Worm (Caenorhabditis elegans) whole organism, late embryonic: ENCODE measurements around the gene ZK675.4.
A peak's percentile ranks its signal among the peaks of the same experiment; 100 is the strongest.

Source experiments
- C08G9.2 ChIP-seq: sonication (generic microtip); optimal IDR thresholded peaks from 2 replicates; lab custom pipeline; 2016; ENCODE audit warnings: mild to moderate bottlenecking, missing genetic modification characterization, moderate library complexity, missing compliant biosample characterization
- C38D4.7 ChIP-seq: fragments of 200-800 bp; sonication (Bioruptor generic); optimal IDR thresholded peaks from 2 replicates; lab custom pipeline; 2018; ENCODE audit warnings: mild to moderate bottlenecking, missing genetic modification characterization, moderate library complexity, missing compliant biosample characterization
- K09A11.1 ChIP-seq: sonication (generic microtip); optimal IDR thresholded peaks from 2 replicates; lab custom pipeline; 2017; ENCODE audit warnings: antibody characterized with exemption, mild to moderate bottlenecking, missing genetic modification characterization, missing compliant biosample characterization; ENCODE audit not compliant: insufficient read depth
- T23F11.4 ChIP-seq: fragments of 200-800 bp; sonication (Bioruptor generic); optimal IDR thresholded peaks from 2 replicates; lab custom pipeline; 2018; ENCODE audit warnings: mild to moderate bottlenecking, missing genetic modification characterization, missing compliant biosample characterization
- Y22D7AL.16 ChIP-seq: sonication (generic microtip); optimal IDR thresholded peaks from 2 replicates; lab custom pipeline; 2016; ENCODE audit warnings: missing genetic modification characterization, missing compliant biosample characterization
- ceh-18 ChIP-seq: sonication (generic microtip); optimal IDR thresholded peaks from 2 replicates; lab custom pipeline; 2016; ENCODE audit warnings: missing genetic modification characterization, missing compliant biosample characterization
- ceh-2 ChIP-seq: sonication (generic microtip); optimal IDR thresholded peaks from 2 replicates; lab custom pipeline; 2016; ENCODE audit warnings: missing genotype, missing genetic modification characterization, missing compliant biosample characterization
- ceh-24 ChIP-seq: sonication (generic microtip); optimal IDR thresholded peaks from 2 replicates; lab custom pipeline; 2016; ENCODE audit warnings: mild to moderate bottlenecking, missing genetic modification characterization, missing compliant biosample characterization
- ceh-30 ChIP-seq: fragments of 150-350 bp; optimal IDR thresholded peaks from 2 replicates; lab custom pipeline; 2014; ENCODE audit warnings: missing biosample characterization, missing genetic modification characterization
- ceh-34 ChIP-seq: sonication (generic microtip); optimal IDR thresholded peaks from 2 replicates; lab custom pipeline; 2016; ENCODE audit warnings: mild to moderate bottlenecking, missing genetic modification characterization, missing compliant biosample characterization
- ceh-48 ChIP-seq: sonication (generic microtip); optimal IDR thresholded peaks from 2 replicates; lab custom pipeline; 2016; ENCODE audit warnings: missing genetic modification characterization, inconsistent platforms, missing compliant biosample characterization
- ceh-6 ChIP-seq: fragments of 200-800 bp; sonication (Bioruptor generic); optimal IDR thresholded peaks from 2 replicates; lab custom pipeline; 2018; ENCODE audit warnings: mild to moderate bottlenecking, missing genetic modification characterization, missing compliant biosample characterization
- ceh-9 ChIP-seq: sonication (generic microtip); optimal IDR thresholded peaks from 2 replicates; lab custom pipeline; 2016; ENCODE audit warnings: mild to moderate bottlenecking, missing genetic modification characterization, inconsistent platforms, missing compliant biosample characterization
- che-1 ChIP-seq: sonication (generic microtip); optimal IDR thresholded peaks from 2 replicates; lab custom pipeline; 2016; ENCODE audit warnings: mild to moderate bottlenecking, missing genetic modification characterization, missing compliant biosample characterization
- ets-4 ChIP-seq: sonication (generic microtip); optimal IDR thresholded peaks from 2 replicates; lab custom pipeline; 2016; ENCODE audit warnings: missing genetic modification characterization, missing compliant biosample characterization
- eyg-1 ChIP-seq: sonication (generic microtip); optimal IDR thresholded peaks from 2 replicates; lab custom pipeline; 2016; ENCODE audit warnings: missing genotype, missing genetic modification characterization, missing compliant biosample characterization
- fkh-10 ChIP-seq: fragments of 150-350 bp; optimal IDR thresholded peaks from 2 replicates; lab custom pipeline; 2014; ENCODE audit warnings: missing biosample characterization, missing genetic modification reagents, missing genetic modification characterization
- fkh-6 ChIP-seq: sonication (generic microtip); optimal IDR thresholded peaks from 2 replicates; lab custom pipeline; 2016; ENCODE audit warnings: missing genetic modification characterization, missing compliant biosample characterization
- hlh-15 ChIP-seq: sonication (generic microtip); optimal IDR thresholded peaks from 2 replicates; lab custom pipeline; 2016; ENCODE audit warnings: missing genetic modification characterization, missing compliant biosample characterization
- hlh-30 ChIP-seq: sonication (generic microtip); optimal IDR thresholded peaks from 2 replicates; lab custom pipeline; 2017; ENCODE audit warnings: antibody characterized with exemption, missing genetic modification characterization, missing compliant biosample characterization; ENCODE audit not compliant: insufficient read depth
- nfya-1 ChIP-seq: sonication (generic microtip); optimal IDR thresholded peaks from 2 replicates; lab custom pipeline; 2017; ENCODE audit warnings: missing genetic modification characterization, mild to moderate bottlenecking, missing compliant biosample characterization, antibody characterized with exemption, moderate library complexity
- npax-4 ChIP-seq: sonication (generic microtip); optimal IDR thresholded peaks from 2 replicates; lab custom pipeline; 2016; ENCODE audit warnings: missing genetic modification characterization, missing compliant biosample characterization
- odd-2 ChIP-seq: sonication (generic microtip); optimal IDR thresholded peaks from 2 replicates; lab custom pipeline; 2017; ENCODE audit warnings: antibody characterized with exemption, mild to moderate bottlenecking, missing genetic modification characterization, missing compliant biosample characterization
- pha-2 ChIP-seq: sonication (generic microtip); optimal IDR thresholded peaks from 2 replicates; lab custom pipeline; 2017; ENCODE audit warnings: mild to moderate bottlenecking, missing genetic modification characterization, missing compliant biosample characterization
- pqm-1 ChIP-seq: sonication (generic microtip); optimal IDR thresholded peaks from 2 replicates; lab custom pipeline; 2016; ENCODE audit warnings: missing genetic modification characterization, missing compliant biosample characterization
- rnt-1 ChIP-seq: sonication (generic microtip); optimal IDR thresholded peaks from 2 replicates; lab custom pipeline; 2016; ENCODE audit warnings: missing genetic modification characterization, missing compliant biosample characterization
- sdc-2 ChIP-seq: sonication (generic microtip); optimal IDR thresholded peaks from 2 replicates; lab custom pipeline; 2016; ENCODE audit warnings: missing genotype, missing genetic modification characterization, missing compliant biosample characterization
- sox-2 ChIP-seq: fragments of 200-800 bp; sonication (Bioruptor generic); IDR thresholded peaks from 2 replicates; pipeline ENCODE4 v1.3.6; 2022; ENCODE audit warnings: missing genetic modification reagents, missing genetic modification characterization, missing compliant biosample characterization
- sox-4 ChIP-seq: sonication (generic microtip); optimal IDR thresholded peaks from 2 replicates; lab custom pipeline; 2017; ENCODE audit warnings: mild to moderate bottlenecking, missing genetic modification characterization, inconsistent platforms, missing compliant biosample characterization
- ttx-3 ChIP-seq: sonication (generic microtip); optimal IDR thresholded peaks from 2 replicates; lab custom pipeline; 2016; ENCODE audit warnings: missing genetic modification reagents, missing genetic modification characterization, missing compliant biosample characterization
- unc-42 ChIP-seq: sonication (generic microtip); optimal IDR thresholded peaks from 2 replicates; lab custom pipeline; 2016; ENCODE audit warnings: missing genotype, missing genetic modification characterization, missing compliant biosample characterization
- unc-55 ChIP-seq: sonication (generic microtip); optimal IDR thresholded peaks from 2 replicates; lab custom pipeline; 2017; ENCODE audit warnings: missing biosample characterization, missing genetic modification reagents, missing genetic modification characterization
- ztf-16 ChIP-seq: sonication (generic microtip); optimal IDR thresholded peaks from 2 replicates; lab custom pipeline; 2017; ENCODE audit warnings: missing genetic modification characterization, missing compliant biosample characterization

ZK675.4 gene

ce11 chrII:7891869-7892615 is 19.1 kb upstream of the ZK675.4 start (continued):
- TF ChIP-seq sdc-2 (tag; lab: Kevin White, UChicago), result no peak
- peak; percentile 21 for TF ChIP-seq nfya-1 (tag; lab: Kevin White, UChicago)
- no peak for TF ChIP-seq K09A11.1 (tag; lab: Kevin White, UChicago)
- TF ChIP-seq pqm-1 (tag; lab: Kevin White, UChicago), result no peak
- TF ChIP-seq unc-42, result peak; percentile 42
- TF ChIP-seq ztf-16, result no peak
- peak; percentile 17 for TF ChIP-seq rnt-1

ce11 chrII:7892761-7893272 is 18.3 kb upstream of the ZK675.4 start, which contains the start of gene ptc-1:
Gene ptc-1 (plus strand): TSS chrII:7893222.
- no peak for TF ChIP-seq ceh-2 (tag; lab: Kevin White, UChicago)
- no peak for TF ChIP-seq ztf-16
- no peak for TF ChIP-seq odd-2 (tag; lab: Kevin White, UChicago)
- no peak for TF ChIP-seq ttx-3 (tag; lab: Kevin White, UChicago)
- no peak for TF ChIP-seq sox-4 (tag; lab: Kevin White, UChicago)
- no peak for TF ChIP-seq C08G9.2 (tag; lab: Kevin White, UChicago)
- no peak for TF ChIP-seq ets-4 (tag; lab: Kevin White, UChicago)
- TF ChIP-seq T23F11.4 (GFP tag; lab: Kevin White, UChicago), result no peak

- TF ChIP-seq ceh-34 (tag; lab: Kevin White, UChicago) (peak; percentile 69), C38D4.7 (GFP tag; lab: Kevin White, UChicago) (no peak)
These were observed 17.5 kb upstream of the ZK675.4 start for ce11 chrII:7893648-7894047.

ce11 chrII:7895190-7895589 is 15.9 kb upstream of the ZK675.4 start:
- TF ChIP-seq rnt-1 (no peak), ceh-6 (GFP tag; lab: Kevin White, UChicago) (no peak), ceh-9 (tag; lab: Kevin White, UChicago) (no peak), unc-55 (GFP tag; lab: Kevin White, UChicago) (peak; percentile 54), sox-2 (no peak), pha-2 (tag; lab: Kevin White, UChicago) (no peak)

- peak; percentile 40 for TF ChIP-seq unc-42
- TF ChIP-seq eyg-1 (tag; lab: Kevin White, UChicago), result no peak
- TF ChIP-seq, all 69 proteins: peak for 1
These were observed 10.9 kb upstream of the ZK675.4 start, which contains the start of gene rev-1 for ce11 chrII:7900190-7900672. Gene rev-1 (plus strand): TSS chrII:7900622.

- TF ChIP-seq ceh-48, result no peak
- TF ChIP-seq sdc-2 (tag; lab: Kevin White, UChicago), result no peak
- no peak for TF ChIP-seq ttx-3 (tag; lab: Kevin White, UChicago)
- no peak for TF ChIP-seq ceh-30 (tag; lab: Kevin White, UChicago)
- TF ChIP-seq C38D4.7 (GFP tag; lab: Kevin White, UChicago), result no peak
- no peak for TF ChIP-seq ceh-24 (tag; lab: Kevin White, UChicago)
- no peak for TF ChIP-seq odd-2 (tag; lab: Kevin White, UChicago)
- no peak for TF ChIP-seq fkh-6
- no peak for TF ChIP-seq hlh-30 (tag; lab: Kevin White, UChicago)
- TF ChIP-seq fkh-10 (GFP tag; lab: Kevin White, UChicago), result no peak
- no peak for TF ChIP-seq sox-2
- TF ChIP-seq npax-4 (tag; lab: Kevin White, UChicago), result no peak
- TF ChIP-seq ceh-18, result no peak
- TF ChIP-seq che-1 (tag; lab: Kevin White, UChicago), result no peak
- no peak for TF ChIP-seq Y22D7AL.16
- TF ChIP-seq hlh-15, result no peak
These were observed 10.4 kb upstream of the ZK675.4 start for ce11 chrII:7900762-7901161.
